Worm (Caenorhabditis elegans): ENCODE measurements around the gene tbc-6.

DNA sequence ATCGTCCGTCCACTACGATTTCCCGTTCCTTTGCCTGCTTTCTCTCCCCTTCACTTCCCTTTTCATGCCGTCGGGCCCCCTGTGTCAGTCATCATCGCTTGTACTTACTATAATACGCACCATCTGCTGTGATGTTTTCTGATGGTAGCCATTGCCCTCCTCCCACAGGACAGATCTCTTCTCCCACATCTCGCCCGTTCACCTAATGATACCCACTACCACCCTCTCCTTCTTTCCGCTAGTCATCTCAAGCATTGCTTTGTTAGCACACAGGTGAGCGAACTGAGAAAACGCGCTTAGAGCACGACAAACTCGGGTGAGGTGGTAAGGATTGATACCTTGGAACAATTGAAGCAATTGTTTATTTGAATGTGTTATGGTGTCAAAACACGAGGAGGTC is 17.0 kb upstream of the tbc-6 start:
- no peak for TF ChIP-seq unc-55 (GFP tag; optimal IDR thresholded peaks at IDR 0.05)
- no peak for TF ChIP-seq ama-1 (optimal IDR thresholded peaks at IDR 0.05)
- TF ChIP-seq ets-4 (tag; optimal IDR thresholded peaks at IDR 0.05): no peak

All from whole organism, late embryonic.